Worm (Caenorhabditis elegans): ENCODE data around the gene mib-1.
A peak's percentile ranks its signal among the peaks of the same experiment; 100 is the strongest.

The mib-1 gene

ce11 chrIII:11246588-11246987 is 43.9 kb downstream of the mib-1 start:
- TF ChIP-seq F23B12.7 (tag; optimal IDR thresholded peaks at IDR 0.05; ENCODE audit: insufficient read depth), result no peak
- TF ChIP-seq tbp1 (GFP tag; optimal IDR thresholded peaks at IDR 0.05), result no peak
- no peak for TF ChIP-seq snpc-1.3 (tag; optimal IDR thresholded peaks at IDR 0.05; ENCODE audit: insufficient read depth)
- TF ChIP-seq ceh-79 (tag; optimal IDR thresholded peaks at IDR 0.05), result peak; percentile 26
- TF ChIP-seq egrh-3 (GFP tag; IDR thresholded peaks at IDR 0.05), result no peak
- 0 out of 2 replicates have a peak, but pooled peaks have one; percentile 63 for TF ChIP-seq ceh-58 (GFP tag; IDR thresholded peaks at IDR 0.05)
- no peak for TF ChIP-seq mxl-1 (tag; optimal IDR thresholded peaks at IDR 0.05)
- no peak for TF ChIP-seq T07F8.4 (tag; optimal IDR thresholded peaks at IDR 0.05)
- TF ChIP-seq mcd-1 (GFP tag; IDR thresholded peaks at IDR 0.05), result no peak
- no peak for TF ChIP-seq ZK185.1 (tag; optimal IDR thresholded peaks at IDR 0.05; ENCODE audit: poor library complexity, severe bottlenecking)
- TF ChIP-seq B0336.3 (GFP tag; IDR thresholded peaks at IDR 0.05), result peak; percentile 86
- no peak for TF ChIP-seq Y53G8AR.9 (GFP tag; conservative IDR thresholded peaks at IDR 0.05)
- TF ChIP-seq let-607 (tag; optimal IDR thresholded peaks at IDR 0.05), result no peak
- no peak for TF ChIP-seq repo-1 (tag; optimal IDR thresholded peaks at IDR 0.05)
- TF ChIP-seq lsl-1 (GFP tag; optimal IDR thresholded peaks at IDR 0.05), result no peak
- TF ChIP-seq C06A6.2 (GFP tag; conservative IDR thresholded peaks at IDR 0.05), result no peak
- no peak for TF ChIP-seq cebp-1 (GFP tag; IDR thresholded peaks at IDR 0.05)
- peak; percentile 38 for TF ChIP-seq cebp-1 (tag; optimal IDR thresholded peaks at IDR 0.05)
- 0 out of 2 replicates have a peak, but pooled peaks have one; percentile 22 for TF ChIP-seq ekl-4 (GFP tag; IDR thresholded peaks at IDR 0.05)
- no peak for TF ChIP-seq ztf-25 (GFP tag; IDR thresholded peaks at IDR 0.05)

- TF ChIP-seq athp-1 (tag; optimal IDR thresholded peaks at IDR 0.05) (no peak), Y95B8A.8 (GFP tag; IDR thresholded peaks at IDR 0.05) (no peak), repo-1 (tag; optimal IDR thresholded peaks at IDR 0.05) (no peak), rec-8 (tag; optimal IDR thresholded peaks at IDR 0.05) (no peak), ceh-100 (GFP tag; IDR thresholded peaks at IDR 0.05) (no peak), nhr-179 (tag; optimal IDR thresholded peaks at IDR 0.05) (no peak), akir-1 (GFP tag; optimal IDR thresholded peaks at IDR 0.05) (no peak), gei-17 (GFP tag; optimal IDR thresholded peaks at IDR 0.05) (no peak), let-607 (tag; optimal IDR thresholded peaks at IDR 0.05) (no peak), nhr-27 (tag; optimal IDR thresholded peaks at IDR 0.05) (no peak), hsf-1 (GFP tag; IDR thresholded peaks at IDR 0.05) (no peak), lin-54 (GFP tag; optimal IDR thresholded peaks at IDR 0.05) (no peak), attf-6 (GFP tag; IDR thresholded peaks at IDR 0.05) (no peak), ztf-26 (tag; optimal IDR thresholded peaks at IDR 0.05) (no peak)
These were observed 45.7 kb downstream of the mib-1 start, which contains the start of gene rsks-1 for ce11 chrIII:11244820-11245219. TSS of gene rsks-1 (plus strand) at chrIII:11245120.

DNA sequence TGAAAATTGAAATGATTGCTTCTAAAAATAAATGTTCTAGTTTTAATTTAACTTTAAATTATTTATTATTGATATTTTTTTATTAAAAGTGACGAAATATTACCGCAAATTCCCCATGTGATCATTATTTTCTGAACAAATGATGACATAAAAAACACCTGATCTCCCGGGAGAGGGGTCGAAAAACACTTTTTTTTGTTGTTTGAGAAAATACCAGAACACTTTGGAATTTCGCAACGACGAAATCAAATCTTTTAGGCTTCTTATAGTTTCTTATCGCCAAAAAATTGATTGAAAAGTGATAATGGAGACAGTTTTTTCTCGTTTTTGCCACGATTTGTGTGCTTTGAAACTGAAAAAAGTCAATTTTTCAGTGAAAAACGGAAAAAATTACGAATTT is 46.1 kb downstream of the mib-1 start:
- peak; percentile 53; the same call in 1 of the 2 replicates for TF ChIP-seq hsf-1 (GFP tag; IDR thresholded peaks at IDR 0.05)
- TF ChIP-seq nhr-80 (tag; optimal IDR thresholded peaks at IDR 0.05), result peak; percentile 15
- peak; percentile 94 for TF ChIP-seq cebp-1 (GFP tag; IDR thresholded peaks at IDR 0.05)
- TF ChIP-seq cebp-1 (tag; optimal IDR thresholded peaks at IDR 0.05), result peak; percentile 96
- peak; percentile 25 for TF ChIP-seq attf-5 (GFP tag; optimal IDR thresholded peaks at IDR 0.05)
- TF ChIP-seq nhr-120 (GFP tag; IDR thresholded peaks at IDR 0.05), result no peak
